Fruit fly (Drosophila melanogaster): ENCODE measurements around the gene CG34278.

DNA sequence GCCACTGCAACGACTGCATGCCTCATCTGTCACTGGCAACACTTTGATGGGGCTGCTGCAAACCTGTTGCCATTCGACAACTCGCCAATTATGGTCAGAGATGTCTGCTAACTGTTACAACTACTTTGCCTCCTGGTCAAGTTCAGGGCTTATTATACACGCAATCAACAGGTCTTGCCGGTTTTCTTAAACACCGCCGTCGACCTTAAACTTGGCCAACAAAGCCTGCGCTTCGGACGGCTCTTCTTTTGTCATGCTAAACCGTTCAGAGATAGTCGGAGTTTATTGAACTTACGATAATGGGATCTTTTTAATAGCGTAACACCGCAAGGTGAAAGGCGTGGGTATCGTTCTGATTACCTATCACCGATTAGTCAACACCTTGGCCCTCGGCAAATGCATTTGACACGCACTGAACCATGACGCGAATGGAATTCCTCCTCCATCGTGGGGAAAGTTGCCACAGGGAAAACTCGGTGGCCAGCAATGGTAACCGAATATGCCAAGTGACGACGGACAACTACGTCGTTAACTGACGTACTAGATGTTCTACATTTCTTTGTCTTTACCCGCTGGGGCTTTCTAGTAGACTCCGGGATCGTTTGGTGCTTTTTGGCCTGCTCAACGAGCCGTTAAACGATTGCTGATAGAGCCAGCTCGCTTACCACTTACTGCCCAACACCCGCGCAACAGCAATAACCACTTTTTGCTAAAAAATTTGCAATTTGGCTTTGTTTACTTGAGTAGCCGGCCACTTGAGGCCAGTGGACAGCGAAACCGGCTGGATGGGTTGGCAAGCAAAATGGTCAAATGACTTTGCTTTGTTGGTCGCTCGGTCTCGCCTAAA, 9.2 kb upstream of the CG34278 start:
- TF ChIP-seq psq (GFP tag; optimal IDR thresholded peaks at IDR 0.05) (no peak), sage (GFP tag; optimal IDR thresholded peaks at IDR 0.05) (no peak), CrebA (GFP tag; optimal IDR thresholded peaks at IDR 0.05; ENCODE audit: borderline replicate concordance) (no peak), Hnf4 (GFP tag; optimal IDR thresholded peaks at IDR 0.05) (no peak), dl (GFP tag; optimal IDR thresholded peaks at IDR 0.05; ENCODE audit: insufficient read depth in 1 of 2, partially characterized antibody in 2 of 2) (no peak), ey (GFP tag; optimal IDR thresholded peaks at IDR 0.05) (no peak), sv (GFP tag; optimal IDR thresholded peaks at IDR 0.05) (no peak), Vsx2 (GFP tag; optimal IDR thresholded peaks at IDR 0.05; ENCODE audit: partially characterized antibody) (peak; percentile 35)
